Worm (Caenorhabditis elegans) whole organism, L3 larva: Measurements from ENCODE around the gene T21C12.4.

ENCODE experiments used
- elt-3 ChIP-seq, 3 experiments: fragments of 150-350 bp in 1 of 3; sonication (generic microtip) in 2 of 3; optimal IDR thresholded peaks; 2 replicates in 2 of 3; 4 replicates in 1 of 3; lab custom pipeline; 2014 to 2017; ENCODE audit warnings: missing biosample characterization in 3 of 3, missing genetic modification characterization in 3 of 3
- lin-15B ChIP-seq: fragments of 150-350 bp; optimal IDR thresholded peaks from 2 replicates; lab custom pipeline; 2014; ENCODE audit warnings: missing biosample characterization, missing genetic modification characterization
- nhr-11 ChIP-seq: fragments of 150-350 bp; optimal IDR thresholded peaks from 2 replicates; lab custom pipeline; 2014; ENCODE audit warnings: missing biosample characterization, missing genetic modification characterization
- nhr-23 ChIP-seq: fragments of 150-350 bp; optimal IDR thresholded peaks from 2 replicates; lab custom pipeline; 2014; ENCODE audit warnings: missing biosample characterization, missing genetic modification reagents, missing genetic modification characterization
- nhr-237 ChIP-seq: fragments of 150-350 bp; optimal IDR thresholded peaks from 2 replicates; lab custom pipeline; 2014; ENCODE audit warnings: missing biosample characterization, missing genetic modification characterization
- pha-4 ChIP-seq: fragments of 150-350 bp; optimal IDR thresholded peaks from 2 replicates; lab custom pipeline; 2014; ENCODE audit warnings: missing biosample characterization, missing genetic modification reagents, missing genetic modification characterization
- snpc-4 ChIP-seq: fragments of 150-350 bp; optimal IDR thresholded peaks from 2 replicates; lab custom pipeline; 2014; ENCODE audit warnings: missing biosample characterization, missing genetic modification characterization
- zag-1 ChIP-seq: fragments of 150-350 bp; optimal IDR thresholded peaks from 2 replicates; lab custom pipeline; 2014; ENCODE audit warnings: missing biosample characterization, missing genetic modification characterization

ce11 chrIII:10603248-10603647, 45.4 kb upstream of the T21C12.4 start, which contains the start of gene Y39A1A.2:
- TF ChIP-seq nhr-23 (tag; lab: Kevin White, UChicago) = no peak
- TF ChIP-seq nhr-11 (tag; lab: Kevin White, UChicago) = no peak
- TF ChIP-seq snpc-4 (tag; lab: Kevin White, UChicago) = no peak
- TF ChIP-seq zag-1 (tag; lab: Kevin White, UChicago) = no peak
- no peak for TF ChIP-seq nhr-237 (tag; lab: Kevin White, UChicago)
- TF ChIP-seq elt-3 (tag; optimal IDR thresholded peaks at IDR 0.05; lab: Kevin White, UChicago) = no peak
- TF ChIP-seq lin-15B = no peak
- no peak for TF ChIP-seq pha-4 (tag; lab: Kevin White, UChicago)
